Worm (Caenorhabditis elegans): ENCODE data around the gene hlh-3.
A peak's percentile ranks its signal among the peaks of the same experiment; 100 is the strongest.

DNA sequence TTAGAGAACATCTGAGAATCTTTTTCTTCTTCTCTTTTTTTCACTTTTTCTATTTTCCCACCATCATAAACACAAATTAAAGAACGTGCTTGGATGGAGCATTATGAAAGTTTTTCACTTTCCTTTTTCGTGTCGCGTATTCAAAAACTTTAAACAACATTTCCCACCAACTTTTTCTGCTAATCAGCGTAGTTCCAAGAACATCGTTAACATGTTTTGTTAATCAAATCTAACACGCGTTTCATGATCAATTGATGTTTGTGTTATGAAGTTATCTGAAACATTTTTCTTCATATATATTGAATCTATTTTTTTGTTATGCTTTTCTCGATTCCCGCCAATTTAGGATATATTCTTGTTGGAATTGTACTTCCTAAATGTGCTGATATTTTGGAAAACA is 29.2 kb downstream of the hlh-3 start:
- TF ChIP-seq nhr-129 (tag; optimal IDR thresholded peaks at IDR 0.05) (no peak), mdl-1 (tag; optimal IDR thresholded peaks at IDR 0.05) (no peak), ztf-11 (tag; optimal IDR thresholded peaks at IDR 0.05) (no peak), ztf-1 (GFP tag; conservative IDR thresholded peaks at IDR 0.05) (no peak), lsy-2 (tag; optimal IDR thresholded peaks at IDR 0.05) (peak in 1 of 2 experiments; percentile 43), snpc-4 (tag; optimal IDR thresholded peaks at IDR 0.05) (no peak), nhr-12 (tag; optimal IDR thresholded peaks at IDR 0.05) (no peak), nhr-25 (tag; optimal IDR thresholded peaks at IDR 0.05) (no peak), unc-62 (GFP tag; optimal IDR thresholded peaks at IDR 0.05) (no peak), alr-1 (tag; optimal IDR thresholded peaks at IDR 0.05) (no peak), nhr-77 (tag; optimal IDR thresholded peaks at IDR 0.05) (no peak), sma-3 (GFP tag; optimal IDR thresholded peaks at IDR 0.05) (no peak)

All from whole organism, L2 larva.